Worm (Caenorhabditis elegans) whole organism, late embryonic: Measurements from ENCODE around the gene K01A12.2.

ENCODE experiments used
- ama-1 ChIP-seq: fragments of 150-350 bp; optimal IDR thresholded peaks from 2 replicates; lab custom pipeline; 2014
- ceh-9 ChIP-seq: sonication (generic microtip); optimal IDR thresholded peaks from 2 replicates; lab custom pipeline; 2016; ENCODE audit warnings: mild to moderate bottlenecking, missing genetic modification characterization, inconsistent platforms, missing compliant biosample characterization
- che-1 ChIP-seq: sonication (generic microtip); optimal IDR thresholded peaks from 2 replicates; lab custom pipeline; 2016; ENCODE audit warnings: mild to moderate bottlenecking, missing genetic modification characterization, missing compliant biosample characterization

ce11 chrX:8568423-8568903 is 44.7 kb upstream of the K01A12.2 start:
- TF ChIP-seq ama-1 (no peak), che-1 (tag; lab: Kevin White, UChicago) (no peak), ceh-9 (tag; lab: Kevin White, UChicago) (no peak)
